Worm (Caenorhabditis elegans): ENCODE results near the gene acc-1.

ce11 chrIV:9678007-9678406 is 20.2 kb downstream of the acc-1 start:
- TF ChIP-seq mep-1 (tag; optimal IDR thresholded peaks at IDR 0.05) (no peak), ham-2 (GFP tag; optimal IDR thresholded peaks at IDR 0.05) (no peak), hlh-1 (tag; optimal IDR thresholded peaks at IDR 0.05) (no peak), nhr-28 (tag; optimal IDR thresholded peaks at IDR 0.05) (no peak), nhr-237 (tag; optimal IDR thresholded peaks at IDR 0.05) (no peak), lin-13 (tag; optimal IDR thresholded peaks at IDR 0.05) (no peak), elt-1 (tag; optimal IDR thresholded peaks at IDR 0.05; ENCODE audit: borderline replicate concordance, insufficient read depth) (no peak), unc-62 (GFP tag; optimal IDR thresholded peaks at IDR 0.05) (no peak)
